Fruit fly (Drosophila melanogaster) whole organism, embryonic: Measurements from ENCODE around the gene CG4459.

Experiments used
- Bdp1 ChIP-seq: fragments of 200-800 bp; sonication (Bioruptor generic); optimal IDR thresholded peaks from 3 replicates; lab custom pipeline; 2016; ENCODE audit warnings: missing biosample characterization, missing genetic modification characterization
- CG1024 ChIP-seq: fragments of 200-800 bp; sonication (Bioruptor generic); IDR thresholded peaks from 2 replicates; pipeline ENCODE4 v1.3.6; 2022; ENCODE audit warnings: missing biosample characterization, missing genetic modification characterization
- CG10431 ChIP-seq: fragments of 200-800 bp; sonication (Bioruptor generic); optimal IDR thresholded peaks from 3 replicates; lab custom pipeline; 2018; ENCODE audit warnings: missing biosample characterization, mild to moderate bottlenecking, missing genetic modification characterization
- CG10959 ChIP-seq: fragments of 200-800 bp; sonication (Bioruptor generic); IDR thresholded peaks from 2 replicates; pipeline ENCODE4 v1.3.6; 2022; ENCODE audit warnings: missing biosample characterization, missing genetic modification characterization
- CG12071 ChIP-seq: fragments of 200-800 bp; sonication (Bioruptor generic); optimal IDR thresholded peaks from 3 replicates; lab custom pipeline; 2018; ENCODE audit warnings: missing biosample characterization, mild to moderate bottlenecking, missing genetic modification characterization
- CG13287 ChIP-seq: fragments of 200-800 bp; sonication (Bioruptor generic); IDR thresholded peaks from 2 replicates; pipeline ENCODE4 v1.3.6; 2022; ENCODE audit warnings: missing biosample characterization, missing genetic modification characterization; ENCODE audit not compliant: partially characterized antibody
- CG14965 ChIP-seq: fragments of 200-800 bp; sonication (Bioruptor generic); optimal IDR thresholded peaks from 2 replicates; lab custom pipeline; 2016; ENCODE audit warnings: missing biosample characterization, missing genetic modification characterization, borderline replicate concordance
- CG17361 ChIP-seq: fragments of 200-800 bp; sonication (Bioruptor generic); IDR thresholded peaks from 3 replicates; pipeline ENCODE4 v1.3.6; 2022; ENCODE audit warnings: missing biosample characterization, missing genetic modification characterization
- CG18476 ChIP-seq: fragments of 200-800 bp; sonication (Bioruptor generic); optimal IDR thresholded peaks from 2 replicates; lab custom pipeline; 2016; ENCODE audit warnings: missing biosample characterization, mild to moderate bottlenecking, missing genetic modification characterization
- CG18619 ChIP-seq: fragments of 200-800 bp; sonication (Bioruptor generic); optimal IDR thresholded peaks from 3 replicates; lab custom pipeline; 2017; ENCODE audit warnings: missing biosample characterization, mild to moderate bottlenecking, missing genetic modification characterization
- CG18764 ChIP-seq: fragments of 200-800 bp; sonication (Bioruptor generic); optimal IDR thresholded peaks from 3 replicates; lab custom pipeline; 2016; ENCODE audit warnings: missing biosample characterization, missing genetic modification characterization
- CG2129 ChIP-seq: fragments of 200-800 bp; sonication (Bioruptor generic); IDR thresholded peaks from 2 replicates; pipeline ENCODE4 v1.3.6; 2022; ENCODE audit warnings: missing biosample characterization, missing genetic modification characterization; ENCODE audit not compliant: partially characterized antibody
- CG31224 ChIP-seq: fragments of 200-800 bp; sonication (Bioruptor generic); IDR thresholded peaks from 2 replicates; pipeline ENCODE4 v1.3.6; 2022; ENCODE audit warnings: missing biosample characterization, missing genetic modification characterization
- CG31365 ChIP-seq: fragments of 200-800 bp; sonication (Bioruptor generic); optimal IDR thresholded peaks from 2 replicates; lab custom pipeline; 2018; ENCODE audit warnings: missing biosample characterization, mild to moderate bottlenecking, missing genetic modification characterization
- CG3281 ChIP-seq: fragments of 200-800 bp; sonication (Bioruptor generic); optimal IDR thresholded peaks from 3 replicates; lab custom pipeline; 2017; ENCODE audit warnings: missing biosample characterization, mild to moderate bottlenecking, missing genetic modification characterization
- CG4730 ChIP-seq: fragments of 200-800 bp; sonication (Bioruptor generic); IDR thresholded peaks from 2 replicates; pipeline ENCODE4 v1.3.6; 2022; ENCODE audit warnings: missing biosample characterization, missing genetic modification characterization
- CG5245 ChIP-seq: fragments of 200-800 bp; sonication (Bioruptor generic); optimal IDR thresholded peaks from 3 replicates; lab custom pipeline; 2016; ENCODE audit warnings: missing biosample characterization, missing genetic modification characterization
- CG7839 ChIP-seq: fragments of 200-800 bp; sonication (Bioruptor generic); optimal IDR thresholded peaks from 3 replicates; lab custom pipeline; 2018; ENCODE audit warnings: missing biosample characterization, mild to moderate bottlenecking, missing genetic modification characterization, moderate library complexity
- CG9609 ChIP-seq: fragments of 200-800 bp; sonication (Bioruptor generic); optimal IDR thresholded peaks from 3 replicates; lab custom pipeline; 2016; ENCODE audit warnings: missing biosample characterization, missing genetic modification characterization
- CTCF ChIP-seq: fragments of 200-800 bp; sonication (Bioruptor generic); optimal IDR thresholded peaks from 2 replicates; lab custom pipeline; 2017; ENCODE audit warnings: missing biosample characterization, mild to moderate bottlenecking, missing genetic modification characterization, moderate library complexity
- Dbx ChIP-seq: fragments of 200-800 bp; sonication (Bioruptor generic); IDR thresholded peaks from 3 replicates; pipeline ENCODE4 v1.3.6; 2022; ENCODE audit warnings: missing biosample characterization, missing genetic modification characterization
- Dip2 ChIP-seq: fragments of 200-800 bp; sonication (Bioruptor generic); IDR thresholded peaks from 2 replicates; pipeline ENCODE4 v1.3.6; 2022; ENCODE audit warnings: missing biosample characterization, missing genetic modification characterization
- Dll ChIP-seq: fragments of 200-800 bp; sonication (Bioruptor generic); IDR thresholded peaks from 4 replicates; pipeline ENCODE4 v1.3.6; 2022; ENCODE audit warnings: missing biosample characterization, missing genetic modification characterization; ENCODE audit not compliant: partially characterized antibody
- ERR ChIP-seq: fragments of 200-800 bp; sonication (Bioruptor generic); optimal IDR thresholded peaks from 2 replicates; lab custom pipeline; 2016; ENCODE audit warnings: missing biosample characterization, missing genetic modification characterization
- H2.0 ChIP-seq: fragments of 200-800 bp; sonication (Bioruptor generic); IDR thresholded peaks from 2 replicates; pipeline ENCODE4 v1.3.6; 2022; ENCODE audit warnings: missing biosample characterization, missing genetic modification characterization
- HLH54F ChIP-seq: fragments of 200-800 bp; sonication (Bioruptor generic); optimal IDR thresholded peaks from 3 replicates; lab custom pipeline; 2016; ENCODE audit warnings: missing biosample characterization, missing genetic modification characterization
- Nf-YB ChIP-seq: fragments of 200-800 bp; sonication (Bioruptor generic); optimal IDR thresholded peaks from 3 replicates; lab custom pipeline; 2019; ENCODE audit warnings: missing biosample characterization, mild to moderate bottlenecking, missing genetic modification characterization, moderate library complexity
- Spps ChIP-seq: fragments of 200-800 bp; sonication (Bioruptor generic); optimal IDR thresholded peaks from 2 replicates; lab custom pipeline; 2018; ENCODE audit warnings: missing biosample characterization, mild to moderate bottlenecking, missing genetic modification characterization
- Sry-δ ChIP-seq: fragments of 200-800 bp; sonication (Bioruptor generic); optimal IDR thresholded peaks from 2 replicates; lab custom pipeline; 2016; ENCODE audit warnings: missing biosample characterization, missing genetic modification characterization
- Usf ChIP-seq: fragments of 200-800 bp; sonication (Bioruptor generic); optimal IDR thresholded peaks from 2 replicates; lab custom pipeline; 2017; ENCODE audit warnings: missing genotype, missing biosample characterization, missing genetic modification characterization
- aop ChIP-seq: fragments of 200-800 bp; sonication (Bioruptor generic); IDR thresholded peaks from 2 replicates; pipeline ENCODE4 v1.3.6; 2022; ENCODE audit warnings: missing biosample characterization, missing genetic modification characterization
- bbx ChIP-seq: fragments of 200-800 bp; sonication (Bioruptor generic); IDR thresholded peaks from 2 replicates; pipeline ENCODE4 v1.3.6; 2022; ENCODE audit warnings: missing biosample characterization, missing genetic modification characterization; ENCODE audit not compliant: partially characterized antibody
- corto ChIP-seq: fragments of 200-800 bp; sonication (Bioruptor generic); optimal IDR thresholded peaks from 2 replicates; lab custom pipeline; 2016; ENCODE audit warnings: missing biosample characterization, mild to moderate bottlenecking, missing genetic modification characterization, moderate library complexity
- crc ChIP-seq: fragments of 200-800 bp; sonication (Bioruptor generic); optimal IDR thresholded peaks from 2 replicates; lab custom pipeline; 2016; ENCODE audit warnings: missing biosample characterization, missing genetic modification characterization
- emc ChIP-seq: fragments of 200-800 bp; sonication (Bioruptor generic); optimal IDR thresholded peaks from 2 replicates; lab custom pipeline; 2016; ENCODE audit warnings: missing biosample characterization, missing genetic modification characterization
- ftz-f1 ChIP-seq: fragments of 200-800 bp; sonication (Bioruptor generic); optimal IDR thresholded peaks from 2 replicates; lab custom pipeline; 2016; ENCODE audit warnings: missing biosample characterization, missing genetic modification characterization
- gem ChIP-seq: fragments of 200-800 bp; sonication (Bioruptor generic); optimal IDR thresholded peaks from 2 replicates; lab custom pipeline; 2019; ENCODE audit warnings: missing biosample characterization, mild to moderate bottlenecking, missing genetic modification characterization, moderate library complexity
- gfzf ChIP-seq: fragments of 200-800 bp; sonication (Bioruptor generic); optimal IDR thresholded peaks from 2 replicates; lab custom pipeline; 2016; ENCODE audit warnings: missing biosample characterization, mild to moderate bottlenecking, missing genetic modification characterization, moderate library complexity
- grau ChIP-seq: fragments of 200-800 bp; optimal IDR thresholded peaks from 3 replicates; lab custom pipeline; 2019; ENCODE audit warnings: missing biosample characterization, mild to moderate bottlenecking, missing genetic modification characterization, moderate library complexity
- gsb ChIP-seq: fragments of 200-800 bp; sonication (Bioruptor generic); IDR thresholded peaks from 2 replicates; pipeline ENCODE4 v1.3.6; 2022; ENCODE audit warnings: missing biosample characterization, missing genetic modification characterization
- jumu ChIP-seq: fragments of 200-800 bp; sonication (Bioruptor generic); optimal IDR thresholded peaks from 3 replicates; lab custom pipeline; 2016; ENCODE audit warnings: missing biosample characterization, missing genetic modification characterization
- ken ChIP-seq: fragments of 200-800 bp; sonication (Bioruptor generic); IDR thresholded peaks from 3 replicates; pipeline ENCODE4 v1.3.6; 2022; ENCODE audit warnings: missing biosample characterization, missing genetic modification characterization
- knrl ChIP-seq: fragments of 200-800 bp; sonication (Bioruptor generic); IDR thresholded peaks from 3 replicates; pipeline ENCODE4 v1.3.6; 2022; ENCODE audit warnings: missing biosample characterization, missing genetic modification characterization; ENCODE audit not compliant: partially characterized antibody
- lbe ChIP-seq: fragments of 200-800 bp; sonication (Bioruptor generic); optimal IDR thresholded peaks from 2 replicates; lab custom pipeline; 2016; ENCODE audit warnings: missing biosample characterization, mild to moderate bottlenecking, missing genetic modification characterization
- mirr ChIP-seq: fragments of 200-800 bp; sonication (Bioruptor generic); optimal IDR thresholded peaks from 3 replicates; lab custom pipeline; 2018; ENCODE audit warnings: missing biosample characterization, mild to moderate bottlenecking, missing genetic modification characterization
- nerfin-1 ChIP-seq: fragments of 200-800 bp; sonication (Bioruptor generic); optimal IDR thresholded peaks from 3 replicates; lab custom pipeline; 2019; ENCODE audit warnings: missing biosample characterization, mild to moderate bottlenecking, missing genetic modification characterization, moderate library complexity
- oc ChIP-seq: fragments of 200-800 bp; sonication (Bioruptor generic); optimal IDR thresholded peaks from 2 replicates; lab custom pipeline; 2018; ENCODE audit warnings: missing biosample characterization, mild to moderate bottlenecking, missing genetic modification characterization, moderate library complexity
- ro ChIP-seq: fragments of 200-800 bp; sonication (Bioruptor generic); IDR thresholded peaks from 2 replicates; pipeline ENCODE4 v1.3.6; 2022; ENCODE audit warnings: missing biosample characterization, missing genetic modification characterization
- slp2 ChIP-seq: fragments of 200-800 bp; sonication (Bioruptor generic); optimal IDR thresholded peaks from 2 replicates; lab custom pipeline; 2016; ENCODE audit warnings: missing biosample characterization, missing genetic modification characterization
- trem ChIP-seq: fragments of 200-800 bp; optimal IDR thresholded peaks from 3 replicates; lab custom pipeline; 2019; ENCODE audit warnings: missing biosample characterization, mild to moderate bottlenecking, missing genetic modification characterization, moderate library complexity
- unc-4 ChIP-seq: fragments of 200-800 bp; sonication (Bioruptor generic); IDR thresholded peaks from 2 replicates; pipeline ENCODE4 v1.3.6; 2022; ENCODE audit warnings: missing biosample characterization, missing genetic modification characterization; ENCODE audit not compliant: partially characterized antibody

CG4459 gene

DNA sequence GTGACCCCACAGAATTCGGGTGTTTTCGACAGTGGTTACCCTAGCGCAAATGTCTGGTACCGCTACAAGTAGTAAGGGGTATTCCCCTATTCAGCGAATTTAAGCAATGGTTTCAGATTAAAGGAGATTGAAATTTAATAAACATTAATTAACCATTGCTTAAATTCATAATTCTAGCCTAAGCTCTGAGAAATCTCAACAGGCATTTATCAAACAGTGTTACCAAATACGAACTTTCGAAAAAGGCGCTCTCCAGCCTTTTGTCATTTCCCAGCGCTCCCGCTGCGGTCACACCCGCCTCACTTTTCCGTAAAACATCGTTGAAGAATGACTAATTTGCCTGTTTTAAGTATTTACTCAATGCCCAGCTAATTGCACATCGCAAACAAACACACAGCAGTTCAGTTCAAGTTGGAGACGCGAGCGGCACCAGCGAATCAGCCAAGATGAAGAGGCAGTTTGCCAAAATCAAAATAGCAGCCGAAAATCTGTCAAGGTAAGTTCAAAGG, 23.5 kb downstream of the CG4459 start, which contains the start of the genes Surf6 and RhoGAP92B (continued):
- TF ChIP-seq CG9609 (peak; percentile 54), gfzf (GFP tag; lab: Kevin White, UChicago) (peak; percentile 96), CG3281 (peak; percentile 73), Dbx (GFP tag; lab: Robert Waterston, UW) (peak; percentile 70; the same call in 2 of the 3 replicates), gsb (GFP tag; lab: Robert Waterston, UW) (no peak), CG5245 (GFP tag; lab: Kevin White, UChicago) (peak; percentile 17), crc (GFP tag; lab: Kevin White, UChicago) (peak; percentile 22), lbe (GFP tag; lab: Kevin White, UChicago) (peak; percentile 17), gem (tag; lab: Kevin White, UChicago) (peak; percentile 61), oc (tag; lab: Kevin White, UChicago) (no peak), Dip2 (GFP tag; lab: Robert Waterston, UW) (no peak), trem (peak; percentile 89), CG31224 (GFP tag; lab: Robert Waterston, UW) (no peak), Spps (tag; lab: Kevin White, UChicago) (peak; percentile 4), CG18764 (GFP tag; lab: Kevin White, UChicago) (peak; percentile 50), aop (no peak), CG10959 (GFP tag; lab: Robert Waterston, UW) (no peak), HLH54F (peak; percentile 58), ftz-f1 (GFP tag; lab: Kevin White, UChicago) (peak; percentile 51), Bdp1 (GFP tag; lab: Kevin White, UChicago) (peak; percentile 36), H2.0 (GFP tag; lab: Robert Waterston, UW) (no peak), ro (GFP tag; lab: Robert Waterston, UW) (no peak), CG18476 (GFP tag; lab: Kevin White, UChicago) (peak; percentile 23), Nf-YB (peak; percentile 33), CTCF (peak; percentile 47), Sry-δ (GFP tag; lab: Kevin White, UChicago) (peak; percentile 65), bbx (GFP tag; lab: Robert Waterston, UW) (no peak), ERR (GFP tag; lab: Kevin White, UChicago) (peak; percentile 38), slp2 (GFP tag; lab: Kevin White, UChicago) (peak; percentile 40), CG17361 (peak; percentile 63; the same call in 2 of the 3 replicates), jumu (GFP tag; lab: Kevin White, UChicago) (peak; percentile 77), emc (GFP tag; lab: Kevin White, UChicago) (no peak), unc-4 (GFP tag; lab: Robert Waterston, UW) (peak; percentile 45; the same call in 1 of the 2 replicates), knrl (peak; percentile 62; the same call in 2 of the 3 replicates), CG2129 (GFP tag; lab: Robert Waterston, UW) (no peak), CG10431 (GFP tag; lab: Kevin White, UChicago) (peak; percentile 68), CG12071 (GFP tag; lab: Kevin White, UChicago) (peak; percentile 22), CG1024 (GFP tag; lab: Robert Waterston, UW) (no peak), Usf (GFP tag; lab: Kevin White, UChicago) (no peak), Dll (GFP tag; lab: Robert Waterston, UW) (peak; percentile 42; the same call in 2 of the 4 replicates), CG4730 (no peak), nerfin-1 (peak; percentile 54), grau (peak; percentile 64), mirr (GFP tag; lab: Kevin White, UChicago) (no peak), corto (GFP tag; lab: Kevin White, UChicago) (no peak), CG7839 (tag; lab: Kevin White, UChicago) (peak; percentile 53), ken (0 out of 3 replicates have a peak, but pooled peaks have one; percentile 37), CG18619 (GFP tag; lab: Kevin White, UChicago) (peak; percentile 67), CG31365 (tag; lab: Kevin White, UChicago) (peak; percentile 49), CG14965 (GFP tag; lab: Kevin White, UChicago) (no peak), CG13287 (GFP tag; lab: Robert Waterston, UW) (peak; percentile 78)
